Fruit fly (Drosophila melanogaster): ENCODE data around the gene CG17375.

dm6 chr2L:6798762-6799246, 6.8 kb downstream of the CG17375 start, which contains the start of the genes nrv2 and CG43610:
- TF ChIP-seq CG1620 (GFP tag; optimal IDR thresholded peaks at IDR 0.05) (no peak), pad (GFP tag; optimal IDR thresholded peaks at IDR 0.05) (no peak), CG12768 (GFP tag; optimal IDR thresholded peaks at IDR 0.05) (no peak), Mnt (GFP tag; optimal IDR thresholded peaks at IDR 0.05) (no peak), CG14711 (tag; optimal IDR thresholded peaks at IDR 0.05) (no peak), kay (GFP tag; ENCODE audit: borderline replicate concordance) (peak; percentile 45), toe (GFP tag; optimal IDR thresholded peaks at IDR 0.05) (no peak), Clk (GFP tag; optimal IDR thresholded peaks at IDR 0.05) (no peak), tj (GFP tag; optimal IDR thresholded peaks at IDR 0.05) (no peak), bab1 (GFP tag; optimal IDR thresholded peaks at IDR 0.05) (no peak), cic (GFP tag; optimal IDR thresholded peaks at IDR 0.05) (no peak), CG5204 (GFP tag; optimal IDR thresholded peaks at IDR 0.05) (no peak), CG7101 (tag; optimal IDR thresholded peaks at IDR 0.05) (no peak)

Data from whole organism, adult.